Worm (Caenorhabditis elegans): ENCODE measurements around the gene Y55F3AR.2.

ce11 chrIV:1110999-1111398 is 16.7 kb downstream of the Y55F3AR.2 start:
- TF ChIP-seq mxl-2 (GFP tag; conservative IDR thresholded peaks at IDR 0.05) (no peak), daf-8 (GFP tag; IDR thresholded peaks at IDR 0.05) (no peak), pha-4 (GFP tag; IDR thresholded peaks at IDR 0.05) (no peak), pha-4 (tag; optimal IDR thresholded peaks at IDR 0.05) (no peak), F10B5.3 (tag; optimal IDR thresholded peaks at IDR 0.05) (no peak), snpc-4 (tag; optimal IDR thresholded peaks at IDR 0.05) (no peak), daf-12 (tag; optimal IDR thresholded peaks at IDR 0.05) (no peak), ama-1 (optimal IDR thresholded peaks at IDR 0.05) (no peak), jun-1 (tag; optimal IDR thresholded peaks at IDR 0.05) (no peak), dmd-8 (GFP tag; IDR thresholded peaks at IDR 0.05) (no peak), Y105C5A.15 (GFP tag; IDR thresholded peaks at IDR 0.05) (no peak), fos-1 (tag; optimal IDR thresholded peaks at IDR 0.05) (no peak), lsy-2 (tag; optimal IDR thresholded peaks at IDR 0.05) (no peak), nhr-42 (GFP tag; IDR thresholded peaks at IDR 0.05) (no peak)
